Fruit fly (Drosophila melanogaster) whole organism, embryonic: ENCODE results near the gene CG32260.

Experiments
- Aef1 ChIP-seq: fragments of 200-800 bp; sonication (Bioruptor generic); IDR thresholded peaks from 3 replicates; pipeline ENCODE4 v1.3.6; 2022; ENCODE audit warnings: missing biosample characterization, missing genetic modification characterization
- Asciz ChIP-seq: fragments of 200-800 bp; sonication (Bioruptor generic); optimal IDR thresholded peaks from 2 replicates; lab custom pipeline; 2017; ENCODE audit warnings: missing biosample characterization, mild to moderate bottlenecking, missing genetic modification characterization, missing genetic modification reagents
- Atf-2 ChIP-seq: fragments of 200-800 bp; sonication (Bioruptor generic); optimal IDR thresholded peaks from 2 replicates; lab custom pipeline; 2016; ENCODE audit warnings: missing biosample characterization, missing genetic modification characterization
- Bgb ChIP-seq: fragments of 200-800 bp; sonication (Bioruptor generic); IDR thresholded peaks from 2 replicates; pipeline ENCODE4 v1.3.6; 2022; ENCODE audit warnings: missing biosample characterization, missing genetic modification characterization; ENCODE audit not compliant: partially characterized antibody
- Bteb2 ChIP-seq: fragments of 200-800 bp; sonication (Bioruptor generic); optimal IDR thresholded peaks from 2 replicates; lab custom pipeline; 2016; ENCODE audit warnings: missing biosample characterization, missing genetic modification characterization
- CG10209 ChIP-seq: fragments of 200-800 bp; sonication (Bioruptor generic); optimal IDR thresholded peaks from 3 replicates; lab custom pipeline; 2017; ENCODE audit warnings: missing biosample characterization, mild to moderate bottlenecking, missing genetic modification characterization, missing genetic modification reagents
- CG10267 ChIP-seq: fragments of 200-800 bp; sonication (Bioruptor generic); optimal IDR thresholded peaks from 2 replicates; lab custom pipeline; 2018; ENCODE audit warnings: missing biosample characterization, mild to moderate bottlenecking, missing genetic modification characterization, moderate library complexity
- CG15011 ChIP-seq: fragments of 200-800 bp; sonication (Bioruptor generic); optimal IDR thresholded peaks from 3 replicates; lab custom pipeline; 2018; ENCODE audit warnings: missing biosample characterization, mild to moderate bottlenecking, missing genetic modification characterization
- CG17361 ChIP-seq: fragments of 200-800 bp; sonication (Bioruptor generic); IDR thresholded peaks from 3 replicates; pipeline ENCODE4 v1.3.6; 2022; ENCODE audit warnings: missing biosample characterization, missing genetic modification characterization
- CG4707 ChIP-seq: fragments of 200-800 bp; sonication (Bioruptor generic); optimal IDR thresholded peaks from 2 replicates; lab custom pipeline; 2018; ENCODE audit warnings: missing biosample characterization, mild to moderate bottlenecking, missing genetic modification characterization, moderate library complexity
- CG5245 ChIP-seq: fragments of 200-800 bp; sonication (Bioruptor generic); optimal IDR thresholded peaks from 3 replicates; lab custom pipeline; 2016; ENCODE audit warnings: missing biosample characterization, missing genetic modification characterization
- CG7271 ChIP-seq: fragments of 200-800 bp; sonication (Bioruptor generic); optimal IDR thresholded peaks from 2 replicates; lab custom pipeline; 2018; ENCODE audit warnings: missing biosample characterization, mild to moderate bottlenecking, missing genetic modification characterization, moderate library complexity
- CG8478 ChIP-seq: fragments of >200 bp; optimal IDR thresholded peaks from 2 replicates; lab custom pipeline; 2018
- Camta ChIP-seq: fragments of 200-800 bp; sonication (Bioruptor generic); optimal IDR thresholded peaks from 2 replicates; lab custom pipeline; 2016; ENCODE audit warnings: missing biosample characterization, missing genetic modification characterization
- CkIIα-i1 ChIP-seq: fragments of 200-800 bp; sonication (Bioruptor generic); IDR thresholded peaks from 2 replicates; pipeline ENCODE4 v1.3.6; 2022; ENCODE audit warnings: missing biosample characterization, missing genetic modification characterization
- D19B ChIP-seq: fragments of 200-800 bp; sonication (Bioruptor generic); optimal IDR thresholded peaks from 2 replicates; lab custom pipeline; 2017; ENCODE audit warnings: missing biosample characterization, mild to moderate bottlenecking, missing genetic modification characterization
- Dfd ChIP-seq, 2 experiments: fragments of >200 bp; optimal IDR thresholded peaks; 2 replicates each; lab custom pipeline; 2017; ENCODE audit warnings: missing biosample characterization in 2 of 2, missing genetic modification characterization in 2 of 2
- HmgD ChIP-seq: fragments of 200-800 bp; sonication (Bioruptor generic); optimal IDR thresholded peaks from 3 replicates; lab custom pipeline; 2016; ENCODE audit warnings: missing biosample characterization, missing genetic modification characterization
- Lpt ChIP-seq: fragments of >200 bp; optimal IDR thresholded peaks from 2 replicates; lab custom pipeline; 2018; ENCODE audit warnings: missing biosample characterization, missing genetic modification characterization
- Myb ChIP-seq: fragments of 200-800 bp; sonication (Bioruptor generic); optimal IDR thresholded peaks from 2 replicates; lab custom pipeline; 2016; ENCODE audit warnings: missing biosample characterization, missing genetic modification characterization
- NK7.1 ChIP-seq: fragments of 200-800 bp; sonication (Bioruptor generic); optimal IDR thresholded peaks from 3 replicates; lab custom pipeline; 2016; ENCODE audit warnings: missing biosample characterization, missing genetic modification characterization
- Nf-YB ChIP-seq: fragments of 200-800 bp; sonication (Bioruptor generic); optimal IDR thresholded peaks from 3 replicates; lab custom pipeline; 2019; ENCODE audit warnings: missing biosample characterization, mild to moderate bottlenecking, missing genetic modification characterization, moderate library complexity
- Nf-YC ChIP-seq: fragments of 200-800 bp; optimal IDR thresholded peaks from 3 replicates; lab custom pipeline; 2019; ENCODE audit warnings: missing biosample characterization, mild to moderate bottlenecking, missing genetic modification characterization, moderate library complexity
- Oli ChIP-seq: fragments of 200-800 bp; sonication (Bioruptor generic); optimal IDR thresholded peaks from 2 replicates; lab custom pipeline; 2018; ENCODE audit warnings: missing biosample characterization, mild to moderate bottlenecking, missing genetic modification characterization, moderate library complexity
- Trl ChIP-seq, 3 experiments: fragments of >200 bp in 2 of 3; fragments of 200-800 bp in 1 of 3; sonication (Bioruptor generic) in 1 of 3; optimal IDR thresholded peaks; 2 replicates in 1 of 3; 3 replicates in 2 of 3; lab custom pipeline; 2016 to 2017; ENCODE audit warnings: missing biosample characterization in 1 of 3, missing genetic modification characterization in 1 of 3
- ara ChIP-seq: fragments of 200-800 bp; sonication (Bioruptor generic); IDR thresholded peaks from 2 replicates; pipeline ENCODE4 v1.3.6; 2022; ENCODE audit warnings: missing biosample characterization, missing genetic modification characterization
- bigmax ChIP-seq: fragments of 200-800 bp; sonication (Bioruptor generic); optimal IDR thresholded peaks from 2 replicates; lab custom pipeline; 2018; ENCODE audit warnings: missing biosample characterization, mild to moderate bottlenecking, missing genetic modification characterization
- cg ChIP-seq: fragments of 200-800 bp; sonication (Bioruptor generic); optimal IDR thresholded peaks from 3 replicates; lab custom pipeline; 2019; ENCODE audit warnings: missing biosample characterization, mild to moderate bottlenecking, missing genetic modification characterization, moderate library complexity
- chn ChIP-seq: fragments of 200-800 bp; sonication (Bioruptor generic); optimal IDR thresholded peaks from 2 replicates; lab custom pipeline; 2016; ENCODE audit warnings: missing biosample characterization, missing genetic modification characterization
- corto ChIP-seq: fragments of 200-800 bp; sonication (Bioruptor generic); optimal IDR thresholded peaks from 2 replicates; lab custom pipeline; 2016; ENCODE audit warnings: missing biosample characterization, mild to moderate bottlenecking, missing genetic modification characterization, moderate library complexity
- croc ChIP-seq: fragments of 200-800 bp; sonication (Bioruptor generic); conservative IDR thresholded peaks from 3 replicates; pipeline ENCODE4 v1.3.6; 2022; ENCODE audit warnings: missing biosample characterization, missing genetic modification characterization
- gcm ChIP-seq: fragments of 200-800 bp; sonication (Bioruptor generic); optimal IDR thresholded peaks from 2 replicates; lab custom pipeline; 2019; ENCODE audit warnings: missing biosample characterization, mild to moderate bottlenecking, missing genetic modification characterization, moderate library complexity
- hkb ChIP-seq, 2 experiments: fragments of 200-800 bp in 1 of 2; fragments of >200 bp in 1 of 2; sonication (Bioruptor generic) in 1 of 2; IDR thresholded peaks in 1 of 2; optimal IDR thresholded peaks in 1 of 2; 2 replicates each; pipeline versions ENCODE4 v1.3.6 to Lab custom; 2017 to 2022; ENCODE audit warnings: missing biosample characterization in 1 of 2, missing genetic modification characterization in 1 of 2
- jing ChIP-seq: fragments of 200-800 bp; sonication (Bioruptor generic); optimal IDR thresholded peaks from 2 replicates; lab custom pipeline; 2018; ENCODE audit warnings: missing biosample characterization, mild to moderate bottlenecking, missing genetic modification characterization
- lmd ChIP-seq: fragments of 200-800 bp; sonication (Bioruptor generic); IDR thresholded peaks from 2 replicates; pipeline ENCODE4 v1.3.6; 2022; ENCODE audit warnings: missing biosample characterization, missing genetic modification characterization
- nerfin-1 ChIP-seq: fragments of 200-800 bp; sonication (Bioruptor generic); optimal IDR thresholded peaks from 3 replicates; lab custom pipeline; 2019; ENCODE audit warnings: missing biosample characterization, mild to moderate bottlenecking, missing genetic modification characterization, moderate library complexity
- nerfin-2 ChIP-seq: fragments of 200-800 bp; sonication (Bioruptor generic); IDR thresholded peaks from 2 replicates; pipeline ENCODE4 v1.3.6; 2022; ENCODE audit warnings: missing biosample characterization, missing genetic modification characterization; ENCODE audit not compliant: partially characterized antibody
- sd ChIP-seq: fragments of 200-800 bp; sonication (Bioruptor generic); optimal IDR thresholded peaks from 3 replicates; lab custom pipeline; 2018; ENCODE audit warnings: missing biosample characterization, mild to moderate bottlenecking, missing genetic modification characterization, moderate library complexity
- tap ChIP-seq: fragments of 200-800 bp; optimal IDR thresholded peaks from 3 replicates; lab custom pipeline; 2019; ENCODE audit warnings: missing biosample characterization, mild to moderate bottlenecking, missing genetic modification characterization, moderate library complexity
- vvl ChIP-seq: fragments of 200-800 bp; sonication (Bioruptor generic); IDR thresholded peaks from 2 replicates; pipeline ENCODE4 v1.3.6; 2022; ENCODE audit warnings: missing biosample characterization, missing genetic modification characterization
- yki ChIP-seq: fragments of >200 bp; optimal IDR thresholded peaks from 3 replicates; lab custom pipeline; 2018
- z ChIP-seq: fragments of 200-800 bp; sonication (Bioruptor generic); IDR thresholded peaks from 3 replicates; pipeline ENCODE4 v1.3.6; 2022; ENCODE audit warnings: missing biosample characterization, missing genetic modification characterization

The CG32260 gene

dm6 chr3L:4160926-4161325 lies 18.8 kb downstream of the CG32260 start, which contains the start of gene nab (continued):
- TF ChIP-seq CG15011 (GFP tag; lab: Kevin White, UChicago), result no peak
- TF ChIP-seq Trl (optimal IDR thresholded peaks at IDR 0.05; lab: Kevin White, UChicago), result peak; percentile 7 to 66
- no peak for TF ChIP-seq Trl (GFP tag; optimal IDR thresholded peaks at IDR 0.05; lab: Kevin White, UChicago)
- TF ChIP-seq bigmax (GFP tag; lab: Kevin White, UChicago), result no peak
- no peak for TF ChIP-seq nerfin-1 (tag; lab: Kevin White, UChicago)
- TF ChIP-seq chn (GFP tag; lab: Kevin White, UChicago), result no peak
- no peak for TF ChIP-seq CG17361 (GFP tag; lab: Robert Waterston, UW)
- TF ChIP-seq ara (GFP tag; lab: Robert Waterston, UW), result no peak
- no peak for TF ChIP-seq Myb (GFP tag; lab: Kevin White, UChicago)
- TF ChIP-seq tap (tag; lab: Kevin White, UChicago), result no peak
- TF ChIP-seq cg (GFP tag; lab: Kevin White, UChicago), result no peak
- TF ChIP-seq nerfin-2 (GFP tag; lab: Robert Waterston, UW), result no peak
- no peak for TF ChIP-seq CG8478
- no peak for TF ChIP-seq vvl (GFP tag; lab: Robert Waterston, UW)
- TF ChIP-seq CG10209 (GFP tag; lab: Kevin White, UChicago), result no peak
- no peak for TF ChIP-seq Aef1 (GFP tag; lab: Robert Waterston, UW)
- TF ChIP-seq yki (lab: Kevin White, UChicago), result no peak
- no peak for TF ChIP-seq Bgb (GFP tag; lab: Robert Waterston, UW)
- TF ChIP-seq lmd (GFP tag; lab: Robert Waterston, UW), result no peak
- no peak for TF ChIP-seq CG5245 (GFP tag; lab: Kevin White, UChicago)
- TF ChIP-seq CG10267 (tag; lab: Kevin White, UChicago), result no peak
- TF ChIP-seq z (GFP tag; lab: Robert Waterston, UW), result peak; percentile 95
- TF ChIP-seq croc (GFP tag; lab: Robert Waterston, UW), result no peak
- TF ChIP-seq D19B (GFP tag; lab: Kevin White, UChicago), result no peak
- TF ChIP-seq Dfd (GFP tag; optimal IDR thresholded peaks at IDR 0.05; lab: Kevin White, UChicago), result no peak
- TF ChIP-seq Oli, result no peak
- no peak for TF ChIP-seq corto
- peak; percentile 38 for TF ChIP-seq CG7271
- no peak for TF ChIP-seq Asciz (GFP tag; lab: Kevin White, UChicago)
- no peak for TF ChIP-seq hkb (optimal IDR thresholded peaks at IDR 0.05; lab: Kevin White, UChicago)
- TF ChIP-seq hkb (GFP tag; IDR thresholded peaks at IDR 0.05; lab: Robert Waterston, UW), result no peak
- TF ChIP-seq NK7.1, result no peak
- TF ChIP-seq jing, result no peak
- no peak for TF ChIP-seq Camta (GFP tag; lab: Kevin White, UChicago)
- TF ChIP-seq Lpt (GFP tag; lab: Kevin White, UChicago), result no peak
- TF ChIP-seq CkIIα-i1, result no peak
- TF ChIP-seq HmgD (GFP tag; lab: Kevin White, UChicago), result no peak
- no peak for TF ChIP-seq sd (tag; lab: Kevin White, UChicago)
- no peak for TF ChIP-seq Bteb2
- no peak for TF ChIP-seq Atf-2 (GFP tag; lab: Kevin White, UChicago)
- TF ChIP-seq Nf-YC, result peak; percentile 83
- TF ChIP-seq gcm (GFP tag; lab: Kevin White, UChicago), result no peak
- TF ChIP-seq Nf-YB (GFP tag; lab: Kevin White, UChicago), result peak; percentile 58
- TF ChIP-seq CG4707, result no peak
